Fruit fly (Drosophila melanogaster) whole organism, embryonic: ENCODE data around the gene CoRest.
A peak's percentile ranks its signal among the peaks of the same experiment; 100 is the strongest.

Experiments
- Adf1 ChIP-seq: fragments of 200-800 bp; sonication (Bioruptor generic); IDR thresholded peaks from 2 replicates; pipeline ENCODE4 v1.3.6; 2022; ENCODE audit warnings: missing biosample characterization, missing genetic modification characterization
- Atf-2 ChIP-seq: fragments of 200-800 bp; sonication (Bioruptor generic); optimal IDR thresholded peaks from 2 replicates; lab custom pipeline; 2016; ENCODE audit warnings: missing biosample characterization, missing genetic modification characterization
- CG10431 ChIP-seq: fragments of 200-800 bp; sonication (Bioruptor generic); optimal IDR thresholded peaks from 3 replicates; lab custom pipeline; 2018; ENCODE audit warnings: missing biosample characterization, mild to moderate bottlenecking, missing genetic modification characterization
- CG10462 ChIP-seq: fragments of 200-800 bp; sonication (Bioruptor generic); optimal IDR thresholded peaks from 2 replicates; lab custom pipeline; 2016; ENCODE audit warnings: missing biosample characterization, missing genetic modification characterization
- CG11560 ChIP-seq: fragments of 200-800 bp; sonication (Bioruptor generic); IDR thresholded peaks from 3 replicates; pipeline ENCODE4 v1.3.6; 2022; ENCODE audit warnings: missing biosample characterization, missing genetic modification characterization
- CG13775 ChIP-seq: fragments of 200-800 bp; sonication (Bioruptor generic); optimal IDR thresholded peaks from 3 replicates; lab custom pipeline; 2017; ENCODE audit warnings: missing biosample characterization, mild to moderate bottlenecking, missing genetic modification characterization
- CG14050 ChIP-seq: fragments of 200-800 bp; sonication (Bioruptor generic); IDR thresholded peaks from 3 replicates; pipeline ENCODE4 v1.3.6; 2022; ENCODE audit warnings: missing biosample characterization, missing genetic modification characterization
- CG15696 ChIP-seq: fragments of 200-800 bp; sonication (Bioruptor generic); optimal IDR thresholded peaks from 2 replicates; lab custom pipeline; 2019; ENCODE audit warnings: missing biosample characterization, mild to moderate bottlenecking, missing genetic modification characterization, moderate library complexity
- CG1602 ChIP-seq: fragments of 200-800 bp; sonication (Bioruptor generic); optimal IDR thresholded peaks from 3 replicates; lab custom pipeline; 2016; ENCODE audit warnings: missing biosample characterization, missing genetic modification characterization
- CG1647 ChIP-seq: fragments of 200-800 bp; sonication (Bioruptor generic); optimal IDR thresholded peaks from 3 replicates; lab custom pipeline; 2016; ENCODE audit warnings: missing biosample characterization, missing genetic modification characterization
- CG17385 ChIP-seq: fragments of 200-800 bp; sonication (Bioruptor generic); optimal IDR thresholded peaks from 3 replicates; lab custom pipeline; 2018; ENCODE audit warnings: missing biosample characterization, mild to moderate bottlenecking, missing genetic modification characterization
- CG17802 ChIP-seq: fragments of 200-800 bp; sonication (Bioruptor generic); optimal IDR thresholded peaks from 2 replicates; lab custom pipeline; 2018; ENCODE audit warnings: missing biosample characterization, mild to moderate bottlenecking, missing genetic modification characterization, moderate library complexity
- CG18599 ChIP-seq: fragments of 200-800 bp; sonication (Bioruptor generic); optimal IDR thresholded peaks from 3 replicates; lab custom pipeline; 2017; ENCODE audit warnings: missing biosample characterization, missing genetic modification characterization, mild to moderate bottlenecking, moderate library complexity, missing genetic modification reagents
- CG2120 ChIP-seq: fragments of 200-800 bp; sonication (Bioruptor generic); optimal IDR thresholded peaks from 3 replicates; lab custom pipeline; 2016; ENCODE audit warnings: missing biosample characterization, missing genetic modification characterization
- CG2712 ChIP-seq: fragments of 200-800 bp; optimal IDR thresholded peaks from 3 replicates; lab custom pipeline; 2019; ENCODE audit warnings: missing biosample characterization, mild to moderate bottlenecking, missing genetic modification characterization, moderate library complexity
- CG34224 ChIP-seq: fragments of 200-800 bp; sonication (Bioruptor generic); IDR thresholded peaks from 3 replicates; pipeline ENCODE4 v1.3.6; 2022; ENCODE audit warnings: missing biosample characterization, missing genetic modification characterization; ENCODE audit not compliant: partially characterized antibody
- CG34422 ChIP-seq: fragments of 200-800 bp; sonication (Bioruptor generic); IDR thresholded peaks from 3 replicates; pipeline ENCODE4 v1.3.6; 2022; ENCODE audit warnings: missing biosample characterization, missing genetic modification characterization
- CG3838 ChIP-seq: fragments of 200-800 bp; sonication (Bioruptor generic); optimal IDR thresholded peaks from 3 replicates; lab custom pipeline; 2016; ENCODE audit warnings: missing biosample characterization, missing genetic modification characterization
- CG43689 ChIP-seq: fragments of 200-800 bp; sonication (Bioruptor generic); IDR thresholded peaks from 2 replicates; pipeline ENCODE4 v1.3.6; 2022; ENCODE audit warnings: missing biosample characterization, missing genetic modification characterization
- CG8089 ChIP-seq: fragments of 200-800 bp; sonication (Bioruptor generic); optimal IDR thresholded peaks from 3 replicates; lab custom pipeline; 2016; ENCODE audit warnings: missing biosample characterization, missing genetic modification characterization
- CrebB ChIP-seq: fragments of 200-800 bp; sonication (Bioruptor generic); optimal IDR thresholded peaks from 3 replicates; lab custom pipeline; 2018; ENCODE audit warnings: missing biosample characterization, mild to moderate bottlenecking, missing genetic modification characterization
- Dek ChIP-seq: fragments of 200-800 bp; sonication (Bioruptor generic); optimal IDR thresholded peaks from 3 replicates; lab custom pipeline; 2019; ENCODE audit warnings: missing biosample characterization, mild to moderate bottlenecking, missing genetic modification characterization, moderate library complexity
- E2f2 ChIP-seq: fragments of 200-800 bp; sonication (Bioruptor generic); IDR thresholded peaks from 2 replicates; pipeline ENCODE4 v1.3.6; 2022; ENCODE audit warnings: missing biosample characterization, missing genetic modification characterization
- H15 ChIP-seq: fragments of 200-800 bp; sonication (Bioruptor generic); IDR thresholded peaks from 3 replicates; pipeline ENCODE4 v1.3.6; 2022; ENCODE audit warnings: missing biosample characterization, missing genetic modification characterization
- HLHmδ ChIP-seq: fragments of 200-800 bp; sonication (Bioruptor generic); optimal IDR thresholded peaks from 2 replicates; lab custom pipeline; 2018; ENCODE audit warnings: missing biosample characterization, mild to moderate bottlenecking, missing genetic modification characterization, moderate library complexity
- HmgD ChIP-seq: fragments of 200-800 bp; sonication (Bioruptor generic); optimal IDR thresholded peaks from 3 replicates; lab custom pipeline; 2016; ENCODE audit warnings: missing biosample characterization, missing genetic modification characterization
- Hmx ChIP-seq: fragments of 200-800 bp; sonication (Bioruptor generic); optimal IDR thresholded peaks from 2 replicates; lab custom pipeline; 2016; ENCODE audit warnings: missing biosample characterization, missing genetic modification characterization
- Lim3 ChIP-seq: fragments of 200-800 bp; sonication (Bioruptor generic); IDR thresholded peaks from 2 replicates; pipeline ENCODE4 v1.3.6; 2022; ENCODE audit warnings: missing biosample characterization, missing genetic modification characterization
- Max ChIP-seq: fragments of 200-800 bp; sonication (Bioruptor generic); optimal IDR thresholded peaks from 2 replicates; lab custom pipeline; 2016; ENCODE audit warnings: missing biosample characterization, mild to moderate bottlenecking, missing genetic modification characterization
- Meics ChIP-seq: fragments of 200-800 bp; sonication (Bioruptor generic); optimal IDR thresholded peaks from 2 replicates; lab custom pipeline; 2017; ENCODE audit warnings: missing biosample characterization, mild to moderate bottlenecking, missing genetic modification characterization
- Mes4 ChIP-seq: fragments of 200-800 bp; sonication (Bioruptor generic); optimal IDR thresholded peaks from 2 replicates; lab custom pipeline; 2016; ENCODE audit warnings: missing biosample characterization, missing genetic modification characterization
- NC2α ChIP-seq: fragments of 200-800 bp; sonication (Bioruptor generic); optimal IDR thresholded peaks from 2 replicates; lab custom pipeline; 2016; ENCODE audit warnings: missing biosample characterization, missing genetic modification characterization
- Sry-δ ChIP-seq: fragments of 200-800 bp; sonication (Bioruptor generic); optimal IDR thresholded peaks from 2 replicates; lab custom pipeline; 2016; ENCODE audit warnings: missing biosample characterization, missing genetic modification characterization
- amos ChIP-seq: fragments of 200-800 bp; sonication (Bioruptor generic); IDR thresholded peaks from 2 replicates; pipeline ENCODE4 v1.3.6; 2022; ENCODE audit warnings: missing biosample characterization, missing genetic modification characterization; ENCODE audit not compliant: partially characterized antibody
- aop ChIP-seq: fragments of 200-800 bp; sonication (Bioruptor generic); IDR thresholded peaks from 2 replicates; pipeline ENCODE4 v1.3.6; 2022; ENCODE audit warnings: missing biosample characterization, missing genetic modification characterization
- dm ChIP-seq: fragments of 200-800 bp; sonication (Bioruptor generic); optimal IDR thresholded peaks from 3 replicates; lab custom pipeline; 2016; ENCODE audit warnings: missing biosample characterization, missing genetic modification characterization
- dmrt11E ChIP-seq: fragments of 200-800 bp; sonication (Bioruptor generic); optimal IDR thresholded peaks from 3 replicates; lab custom pipeline; 2018; ENCODE audit warnings: missing biosample characterization, mild to moderate bottlenecking, missing genetic modification characterization, moderate library complexity
- ems ChIP-seq: fragments of 200-800 bp; sonication (Bioruptor generic); optimal IDR thresholded peaks from 3 replicates; lab custom pipeline; 2016; ENCODE audit warnings: missing biosample characterization, missing genetic modification characterization
- h ChIP-seq: fragments of >200 bp; optimal IDR thresholded peaks from 2 replicates; lab custom pipeline; 2017
- her ChIP-seq: fragments of 200-800 bp; sonication (Bioruptor generic); optimal IDR thresholded peaks from 2 replicates; lab custom pipeline; 2016; ENCODE audit warnings: missing biosample characterization, missing genetic modification characterization
- ken ChIP-seq: fragments of 200-800 bp; sonication (Bioruptor generic); IDR thresholded peaks from 3 replicates; pipeline ENCODE4 v1.3.6; 2022; ENCODE audit warnings: missing biosample characterization, missing genetic modification characterization
- mam ChIP-seq: fragments of 200-800 bp; sonication (Bioruptor generic); optimal IDR thresholded peaks from 3 replicates; lab custom pipeline; 2016; ENCODE audit warnings: missing biosample characterization, missing genetic modification characterization
- org-1 ChIP-seq: fragments of 200-800 bp; sonication (Bioruptor generic); optimal IDR thresholded peaks from 2 replicates; lab custom pipeline; 2017; ENCODE audit warnings: missing biosample characterization, missing genetic modification characterization
- pho ChIP-seq: fragments of 200-800 bp; sonication (Bioruptor generic); optimal IDR thresholded peaks from 2 replicates; lab custom pipeline; 2016; ENCODE audit warnings: missing biosample characterization, missing genetic modification characterization
- psq ChIP-seq: fragments of 200-800 bp; sonication (Bioruptor generic); optimal IDR thresholded peaks from 2 replicates; lab custom pipeline; 2017; ENCODE audit warnings: missing biosample characterization, missing genetic modification characterization
- pzg ChIP-seq: fragments of 200-800 bp; sonication (Bioruptor generic); optimal IDR thresholded peaks from 3 replicates; lab custom pipeline; 2018; ENCODE audit warnings: missing biosample characterization, mild to moderate bottlenecking, missing genetic modification characterization, moderate library complexity
- repo ChIP-seq: fragments of 200-800 bp; sonication (Bioruptor generic); optimal IDR thresholded peaks from 2 replicates; lab custom pipeline; 2016; ENCODE audit warnings: missing biosample characterization, missing genetic modification characterization
- scrt ChIP-seq: fragments of 200-800 bp; sonication (Bioruptor generic); optimal IDR thresholded peaks from 2 replicates; lab custom pipeline; 2018; ENCODE audit warnings: missing biosample characterization, mild to moderate bottlenecking, missing genetic modification characterization, moderate library complexity
- tin ChIP-seq: fragments of 200-800 bp; sonication (Bioruptor generic); optimal IDR thresholded peaks from 3 replicates; lab custom pipeline; 2016; ENCODE audit warnings: missing biosample characterization, missing genetic modification characterization
- tll ChIP-seq, 2 experiments: fragments of 200-800 bp in 1 of 2; fragments of >200 bp in 1 of 2; sonication (Bioruptor generic) in 1 of 2; optimal IDR thresholded peaks; 2 replicates each; lab custom pipeline; 2017 to 2019; ENCODE audit warnings: missing biosample characterization in 2 of 2, missing genetic modification characterization in 2 of 2, mild to moderate bottlenecking in 1 of 2, moderate library complexity in 1 of 2
- vnd ChIP-seq: fragments of 200-800 bp; sonication (Bioruptor generic); IDR thresholded peaks from 3 replicates; pipeline ENCODE4 v1.3.6; 2022; ENCODE audit warnings: missing biosample characterization, missing genetic modification characterization; ENCODE audit not compliant: partially characterized antibody
- zf30C ChIP-seq: fragments of 200-800 bp; sonication (Bioruptor generic); optimal IDR thresholded peaks from 3 replicates; lab custom pipeline; 2018; ENCODE audit warnings: missing biosample characterization, mild to moderate bottlenecking, missing genetic modification characterization

CoRest gene

dm6 chrX:19579648-19580301 lies 58.0 kb downstream of the CoRest start, which contains the start of gene Tao (continued):
- no peak for TF ChIP-seq ems (GFP tag; lab: Kevin White, UChicago)
- TF ChIP-seq H15 (GFP tag; lab: Robert Waterston, UW): no peak
- no peak for TF ChIP-seq mam
- TF ChIP-seq Max: peak; percentile 21
- TF ChIP-seq ken (GFP tag; lab: Robert Waterston, UW): no peak
- TF ChIP-seq aop (GFP tag; lab: Robert Waterston, UW): no peak
- peak; percentile 17 for TF ChIP-seq CG13775 (GFP tag; lab: Kevin White, UChicago)
- TF ChIP-seq CG2120 (GFP tag; lab: Kevin White, UChicago): peak; percentile 11
- TF ChIP-seq Hmx (GFP tag; lab: Kevin White, UChicago): no peak
- TF ChIP-seq CG34224: peak; percentile 82
- TF ChIP-seq CrebB (tag; lab: Kevin White, UChicago): no peak
- no peak for TF ChIP-seq org-1 (GFP tag; lab: Kevin White, UChicago)
- TF ChIP-seq Lim3 (GFP tag; lab: Robert Waterston, UW): no peak
- no peak for TF ChIP-seq CG8089 (GFP tag; lab: Kevin White, UChicago)
- no peak for TF ChIP-seq CG3838
- TF ChIP-seq scrt (GFP tag; lab: Kevin White, UChicago): no peak
- TF ChIP-seq vnd: peak; percentile 89
- TF ChIP-seq E2f2 (GFP tag; lab: Robert Waterston, UW): peak; percentile 80
- TF ChIP-seq CG43689 (GFP tag; lab: Robert Waterston, UW): no peak
- peak; percentile 2 for TF ChIP-seq Meics (GFP tag; lab: Kevin White, UChicago)
- TF ChIP-seq zf30C (GFP tag; lab: Kevin White, UChicago): no peak
- TF ChIP-seq CG10462: no peak
- no peak for TF ChIP-seq tll (GFP tag; optimal IDR thresholded peaks at IDR 0.05; lab: Kevin White, UChicago)
- no peak for TF ChIP-seq CG10431 (GFP tag; lab: Kevin White, UChicago)
- TF ChIP-seq Atf-2 (GFP tag; lab: Kevin White, UChicago): no peak
- TF ChIP-seq CG34422 (GFP tag; lab: Robert Waterston, UW): no peak
- peak; percentile 80 for TF ChIP-seq Sry-δ
- no peak for TF ChIP-seq HmgD (GFP tag; lab: Kevin White, UChicago)
- TF ChIP-seq CG18599 (GFP tag; lab: Kevin White, UChicago): no peak
- TF ChIP-seq CG1602 (GFP tag; lab: Kevin White, UChicago): no peak
- no peak for TF ChIP-seq CG14050 (GFP tag; lab: Robert Waterston, UW)
- no peak for TF ChIP-seq h
- no peak for TF ChIP-seq NC2α (GFP tag; lab: Kevin White, UChicago)
- no peak for TF ChIP-seq her (GFP tag; lab: Kevin White, UChicago)
- no peak for TF ChIP-seq Mes4 (GFP tag; lab: Kevin White, UChicago)
- TF ChIP-seq psq: no peak
- TF ChIP-seq CG1647 (GFP tag; lab: Kevin White, UChicago): no peak
- TF ChIP-seq CG17802 (tag; lab: Kevin White, UChicago): no peak
- no peak for TF ChIP-seq repo (GFP tag; lab: Kevin White, UChicago)
- no peak for TF ChIP-seq CG2712 (tag; lab: Kevin White, UChicago)
- no peak for TF ChIP-seq Dek (tag; lab: Kevin White, UChicago)
- TF ChIP-seq CG15696 (tag; lab: Kevin White, UChicago): no peak
- TF ChIP-seq pho (GFP tag; lab: Kevin White, UChicago): no peak
- TF ChIP-seq HLHmδ (GFP tag; lab: Kevin White, UChicago): no peak
- TF ChIP-seq CG17385 (GFP tag; lab: Kevin White, UChicago): no peak
- TF ChIP-seq tin (GFP tag; lab: Kevin White, UChicago): no peak
- TF ChIP-seq CG11560: no peak
- TF ChIP-seq amos (GFP tag; lab: Robert Waterston, UW): peak; percentile 79
- TF ChIP-seq pzg (GFP tag; lab: Kevin White, UChicago): peak; percentile 41
- no peak for TF ChIP-seq Adf1
- no peak for TF ChIP-seq dm (GFP tag; lab: Kevin White, UChicago)
- no peak for TF ChIP-seq dmrt11E (tag; lab: Kevin White, UChicago)
